Fruit fly (Drosophila melanogaster): ENCODE data around the gene Akr1B.

dm6 chr3L:11596585-11597252, 27.5 kb downstream of the Akr1B start, which contains the start of gene CG7368:
- no peak for TF ChIP-seq Abd-B (GFP tag; optimal IDR thresholded peaks at IDR 0.05)
- no peak for TF ChIP-seq psq (GFP tag; optimal IDR thresholded peaks at IDR 0.05)
- no peak for TF ChIP-seq lola (GFP tag; optimal IDR thresholded peaks at IDR 0.05)
- TF ChIP-seq Sp1 (GFP tag; optimal IDR thresholded peaks at IDR 0.05): no peak
- TF ChIP-seq Dfd (GFP tag; optimal IDR thresholded peaks at IDR 0.05): no peak
- no peak for TF ChIP-seq Jra (GFP tag; optimal IDR thresholded peaks at IDR 0.05)
- TF ChIP-seq h (GFP tag; optimal IDR thresholded peaks at IDR 0.05): no peak
- TF ChIP-seq CrebA (GFP tag; optimal IDR thresholded peaks at IDR 0.05; ENCODE audit: borderline replicate concordance): no peak
- no peak for TF ChIP-seq tai (GFP tag; optimal IDR thresholded peaks at IDR 0.05)
- no peak for TF ChIP-seq usp (GFP tag; optimal IDR thresholded peaks at IDR 0.05)
- no peak for TF ChIP-seq Dif (GFP tag; optimal IDR thresholded peaks at IDR 0.05; ENCODE audit: partially characterized antibody)
- TF ChIP-seq brk (GFP tag; optimal IDR thresholded peaks at IDR 0.05): no peak
- no peak for TF ChIP-seq pan (optimal IDR thresholded peaks at IDR 0.05)
- no peak for TF ChIP-seq Myc (optimal IDR thresholded peaks at IDR 0.05)

All from whole organism, wandering third instar larva.